Worm (Caenorhabditis elegans): ENCODE data around the gene Y41C4A.12.

Gene Y41C4A.12

DNA sequence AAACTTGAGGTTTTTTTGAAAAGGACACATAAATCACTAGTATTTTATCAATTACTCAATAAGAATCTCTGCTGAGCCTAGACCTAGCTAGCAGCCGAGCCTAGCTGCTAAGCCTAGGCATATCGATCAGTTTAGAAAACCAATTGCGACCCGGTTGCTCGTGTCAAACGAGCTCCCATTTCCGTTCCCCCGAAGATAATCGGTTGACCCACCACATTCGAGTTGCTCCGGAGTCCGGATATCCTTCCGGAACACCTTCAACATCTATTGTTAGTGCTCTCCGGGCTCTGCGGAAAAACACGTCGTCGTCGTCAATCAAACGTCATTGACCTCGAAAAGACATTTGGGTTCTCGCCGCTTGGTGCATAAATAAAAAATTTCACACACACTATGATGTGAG, 42.7 kb downstream of the Y41C4A.12 start:
- TF ChIP-seq ceh-24 (tag; optimal IDR thresholded peaks at IDR 0.05) (no peak), ceh-48 (tag; optimal IDR thresholded peaks at IDR 0.05) (no peak), sox-4 (tag; optimal IDR thresholded peaks at IDR 0.05) (no peak), ceh-22 (tag; optimal IDR thresholded peaks at IDR 0.05) (no peak), elt-4 (tag; optimal IDR thresholded peaks at IDR 0.05) (no peak), nhr-232 (tag; optimal IDR thresholded peaks at IDR 0.05) (no peak), dve-1 (tag; optimal IDR thresholded peaks at IDR 0.05) (no peak), odd-2 (tag; optimal IDR thresholded peaks at IDR 0.05) (no peak), fkh-10 (GFP tag; optimal IDR thresholded peaks at IDR 0.05) (no peak), ama-1 (optimal IDR thresholded peaks at IDR 0.05) (no peak), elt-2 (tag; optimal IDR thresholded peaks at IDR 0.05) (no peak), F13H6.1 (tag; optimal IDR thresholded peaks at IDR 0.05) (no peak), mec-3 (tag; optimal IDR thresholded peaks at IDR 0.05; ENCODE audit: borderline replicate concordance) (no peak), zip-5 (tag; optimal IDR thresholded peaks at IDR 0.05) (no peak), unc-55 (GFP tag; optimal IDR thresholded peaks at IDR 0.05) (no peak), pag-3 (tag; optimal IDR thresholded peaks at IDR 0.05; ENCODE audit: borderline replicate concordance) (no peak), sdc-2 (tag; optimal IDR thresholded peaks at IDR 0.05) (no peak), syd-9 (tag; optimal IDR thresholded peaks at IDR 0.05) (no peak), ceh-14 (tag; optimal IDR thresholded peaks at IDR 0.05) (no peak), che-1 (tag; optimal IDR thresholded peaks at IDR 0.05) (no peak)

DNA sequence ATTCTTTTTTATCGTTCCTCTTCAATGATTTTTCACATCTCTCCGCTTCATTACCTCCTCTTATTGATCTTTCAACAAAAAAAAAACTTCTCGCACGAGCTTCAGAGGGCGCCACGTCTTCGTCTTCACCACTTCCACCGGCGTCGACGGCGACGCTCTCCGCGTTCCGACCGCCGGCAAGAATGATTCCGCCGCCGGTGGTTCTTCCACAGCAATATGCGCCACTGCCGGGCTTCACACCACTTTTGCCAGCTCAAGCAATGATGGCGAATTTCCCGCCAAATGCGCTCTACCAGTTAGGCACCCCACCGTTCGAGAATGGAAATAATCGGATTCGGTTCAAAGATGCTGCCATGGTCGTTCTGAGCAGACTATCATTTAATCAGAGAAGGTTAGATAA, 43.5 kb downstream of the Y41C4A.12 start:
- no peak for TF ChIP-seq pat-9 (tag; optimal IDR thresholded peaks at IDR 0.05)
- TF ChIP-seq T23F11.4 (GFP tag; optimal IDR thresholded peaks at IDR 0.05): no peak
- TF ChIP-seq lim-6 (tag; optimal IDR thresholded peaks at IDR 0.05): no peak
- TF ChIP-seq sox-4 (tag; optimal IDR thresholded peaks at IDR 0.05): no peak
- no peak for TF ChIP-seq pag-3 (tag; optimal IDR thresholded peaks at IDR 0.05; ENCODE audit: borderline replicate concordance)
- no peak for TF ChIP-seq pha-2 (tag; optimal IDR thresholded peaks at IDR 0.05)
- TF ChIP-seq ceh-30 (tag; optimal IDR thresholded peaks at IDR 0.05): no peak
- no peak for TF ChIP-seq ceh-6 (GFP tag; optimal IDR thresholded peaks at IDR 0.05)
- TF ChIP-seq mec-3 (tag; optimal IDR thresholded peaks at IDR 0.05; ENCODE audit: borderline replicate concordance): no peak
- TF ChIP-seq unc-86 (tag; optimal IDR thresholded peaks at IDR 0.05): no peak
- TF ChIP-seq tbx-7 (tag; optimal IDR thresholded peaks at IDR 0.05): no peak

DNA sequence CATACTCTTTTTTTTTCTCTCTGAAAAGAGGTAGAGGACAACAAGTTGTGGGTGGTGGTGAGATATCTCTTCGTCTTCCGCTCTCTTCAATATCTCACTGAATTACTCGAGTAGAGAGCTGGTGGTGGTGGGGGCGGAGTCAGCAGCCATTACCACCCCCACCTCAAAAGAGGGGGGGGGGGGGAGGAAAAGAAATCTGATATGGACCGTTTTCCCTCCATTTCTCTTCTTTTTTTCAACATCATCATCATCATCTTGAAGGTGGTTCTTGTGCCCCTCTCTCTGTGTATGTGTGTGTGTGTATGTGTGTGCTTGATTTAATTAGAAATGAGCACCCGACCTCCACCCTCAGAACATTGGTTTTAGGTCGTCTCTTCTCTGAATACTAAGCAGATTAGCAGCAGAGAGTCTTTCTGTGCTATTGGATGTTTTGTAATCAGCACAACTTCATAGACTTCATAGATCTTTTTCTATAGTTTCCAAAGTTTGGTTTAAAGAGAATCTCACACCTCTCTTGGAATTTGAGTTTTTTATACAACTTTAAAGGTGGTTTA, 45.0 kb downstream of the Y41C4A.12 start:
- TF ChIP-seq pha-2 (tag; optimal IDR thresholded peaks at IDR 0.05) (no peak), unc-42 (tag; optimal IDR thresholded peaks at IDR 0.05) (peak; percentile 91), nhr-11 (tag; optimal IDR thresholded peaks at IDR 0.05) (no peak), C38D4.7 (GFP tag; optimal IDR thresholded peaks at IDR 0.05) (no peak), ama-1 (optimal IDR thresholded peaks at IDR 0.05) (no peak)

- no peak for TF ChIP-seq ceh-31 (tag; optimal IDR thresholded peaks at IDR 0.05)
- TF ChIP-seq T23F11.4 (GFP tag; optimal IDR thresholded peaks at IDR 0.05): no peak
- no peak for TF ChIP-seq pros-1 (tag; optimal IDR thresholded peaks at IDR 0.05)
- no peak for TF ChIP-seq lim-6 (tag; optimal IDR thresholded peaks at IDR 0.05)
- TF ChIP-seq ceh-48 (tag; optimal IDR thresholded peaks at IDR 0.05): no peak
- no peak for TF ChIP-seq ceh-9 (tag; optimal IDR thresholded peaks at IDR 0.05)
- TF ChIP-seq madf-2 (tag; optimal IDR thresholded peaks at IDR 0.05): no peak
- no peak for TF ChIP-seq syd-9 (tag; optimal IDR thresholded peaks at IDR 0.05)
- no peak for TF ChIP-seq hlh-15 (tag; optimal IDR thresholded peaks at IDR 0.05)
- no peak for TF ChIP-seq ama-1 (optimal IDR thresholded peaks at IDR 0.05)
These were observed 46.0 kb downstream of the Y41C4A.12 start for ce11 chrIII:11680514-11680913.

All from whole organism, late embryonic.